Worm (Caenorhabditis elegans) whole organism, mixed stage, embryonic: Measurements from ENCODE around the gene C25A11.2.
A peak's percentile ranks its signal among the peaks of the same experiment; 100 is the strongest.

Experiments used
- elt-3 ChIP-seq: fragments of 150-350 bp; optimal IDR thresholded peaks from 2 replicates; lab custom pipeline; 2014; ENCODE audit warnings: missing biosample characterization, missing genetic modification characterization
- lsy-2 ChIP-seq: fragments of 150-350 bp; optimal IDR thresholded peaks from 2 replicates; lab custom pipeline; 2014; ENCODE audit warnings: missing biosample characterization, missing genetic modification characterization
- mep-1 ChIP-seq: fragments of 150-350 bp; optimal IDR thresholded peaks from 2 replicates; lab custom pipeline; 2017; ENCODE audit warnings: missing biosample characterization, missing genetic modification reagents, missing genetic modification characterization, inconsistent platforms
- nhr-237 ChIP-seq: fragments of 150-350 bp; optimal IDR thresholded peaks from 2 replicates; lab custom pipeline; 2014; ENCODE audit warnings: missing biosample characterization, missing genetic modification characterization
- nhr-28 ChIP-seq: fragments of 150-350 bp; optimal IDR thresholded peaks from 2 replicates; lab custom pipeline; 2014; ENCODE audit warnings: missing biosample characterization, missing genetic modification characterization
- nhr-76 ChIP-seq: sonication (generic microtip); optimal IDR thresholded peaks from 2 replicates; lab custom pipeline; 2017; ENCODE audit warnings: missing biosample characterization, missing genetic modification characterization
- pha-4 ChIP-seq: fragments of 150-350 bp; optimal IDR thresholded peaks from 2 replicates; lab custom pipeline; 2018; ENCODE audit warnings: missing biosample characterization, missing genetic modification reagents, missing genetic modification characterization
- ztf-11 ChIP-seq: fragments of 150-350 bp; optimal IDR thresholded peaks from 2 replicates; lab custom pipeline; 2014; ENCODE audit warnings: missing biosample characterization, missing genetic modification characterization

DNA sequence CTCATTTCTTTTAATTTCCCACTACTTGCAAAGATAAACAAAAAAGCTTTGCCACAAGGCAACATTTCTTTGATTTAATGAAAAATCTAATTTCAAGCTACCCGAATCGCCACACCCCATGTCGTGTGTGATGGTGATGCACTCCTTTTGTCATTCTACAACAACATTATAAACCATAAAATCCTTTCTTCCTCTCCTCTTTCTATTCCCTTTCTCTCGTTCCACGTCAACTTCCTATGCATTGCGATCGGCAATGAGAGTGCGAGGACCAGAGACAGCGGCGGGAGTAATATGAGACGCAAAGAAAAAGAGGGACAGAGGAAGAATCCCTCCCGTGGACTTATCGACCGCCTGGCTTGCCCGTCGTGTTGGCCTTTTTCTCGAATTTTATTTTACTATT lies 45.8 kb upstream of the C25A11.2 start:
- TF ChIP-seq ztf-11 (tag; lab: Kevin White, UChicago) (peak; percentile 8), mep-1 (tag; lab: Kevin White, UChicago) (peak; percentile 41), pha-4 (peak; percentile 2), lsy-2 (tag; lab: Kevin White, UChicago) (no peak), nhr-237 (tag; lab: Kevin White, UChicago) (peak; percentile 46), nhr-28 (no peak), nhr-76 (no peak), elt-3 (tag; lab: Kevin White, UChicago) (no peak)
